Worm (Caenorhabditis elegans): ENCODE data around the gene AH10.2.
"Not testable (repeated sequence)": the region's sequence is repeated elsewhere in the genome, so short reads cannot be mapped to it uniquely, and the experiment has no call there.

AH10.2 gene

DNA sequence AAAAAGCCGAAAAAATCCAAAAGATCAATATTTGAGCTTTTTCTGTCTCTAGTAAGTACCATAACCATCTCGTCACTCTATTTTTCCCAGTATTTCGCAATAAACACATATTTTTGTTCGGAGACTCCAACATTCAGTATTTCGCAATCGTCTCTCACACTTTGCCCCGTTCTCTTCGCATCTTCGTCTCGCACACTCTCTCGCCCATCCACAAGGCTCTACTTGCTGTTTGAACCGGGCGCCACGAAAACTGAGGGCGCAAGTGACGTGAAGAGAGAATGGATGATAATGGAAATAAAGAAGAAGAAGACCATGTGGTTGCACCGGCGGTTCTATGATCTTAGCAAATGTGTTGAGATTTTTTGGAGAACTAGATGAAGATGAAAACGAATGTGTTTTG, 43.5 kb downstream of the AH10.2 start (continued):
- TF ChIP-seq fos-1 (tag; optimal IDR thresholded peaks at IDR 0.05): no peak
- TF ChIP-seq ceh-28 (tag; optimal IDR thresholded peaks at IDR 0.05): peak; percentile 87

DNA sequence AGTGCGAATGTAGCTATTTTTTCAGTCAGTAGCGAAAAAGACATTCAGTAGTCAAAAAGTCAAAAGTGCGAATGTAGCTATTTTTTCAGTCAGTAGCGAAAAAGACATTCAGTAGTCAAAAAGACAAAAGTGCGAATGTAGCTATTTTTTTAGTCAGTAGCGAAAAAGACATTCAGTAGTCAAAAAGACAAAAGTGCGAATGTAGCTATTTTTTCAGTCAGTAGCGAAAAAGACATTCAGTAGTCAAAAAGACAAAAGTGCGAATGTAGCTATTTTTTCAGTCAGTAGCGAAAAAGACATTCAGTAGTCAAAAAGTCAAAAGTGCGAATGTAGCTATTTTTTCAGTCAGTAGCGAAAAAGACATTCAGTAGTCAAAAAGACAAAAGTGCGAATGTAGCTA, 48.6 kb downstream of the AH10.2 start, which contains the start of gene T16A9.3:
TSS of gene T16A9.3 (plus strand) at position 301 of the 400 bp plus-strand sequence.
- TF ChIP-seq fkh-2, tbx-2, eor-1 (tag; optimal IDR thresholded peaks at IDR 0.05): not testable (repeated sequence)
